Worm (Caenorhabditis elegans): ENCODE results near the gene fbxb-62.

DNA sequence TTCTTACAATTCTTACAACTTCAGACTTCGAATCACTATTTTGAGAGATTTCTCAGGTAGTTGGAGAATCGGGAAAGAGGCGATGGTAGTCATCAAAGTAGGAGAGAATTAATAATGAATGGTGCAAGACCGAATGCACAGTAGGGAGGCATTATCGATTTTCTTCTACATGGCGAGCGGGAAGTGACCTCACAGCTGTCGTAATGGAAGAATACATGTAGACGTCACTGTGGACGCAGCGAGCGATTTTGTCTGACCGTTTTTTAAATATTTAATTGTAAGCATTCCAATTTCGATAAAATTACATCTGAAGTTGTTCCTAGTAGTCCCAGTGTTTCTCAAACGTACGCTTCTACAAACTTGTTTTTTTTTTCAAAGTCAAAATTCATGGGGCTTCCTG lies 7.8 kb upstream of the fbxb-62 start, which contains the start of gene F55C9.11:
- no peak for TF ChIP-seq pha-4 (tag; optimal IDR thresholded peaks at IDR 0.05)
- no peak for TF ChIP-seq ama-1 (optimal IDR thresholded peaks at IDR 0.05)
- no peak for TF ChIP-seq nhr-12 (tag; optimal IDR thresholded peaks at IDR 0.05)
- TF ChIP-seq zag-1 (tag; optimal IDR thresholded peaks at IDR 0.05) = no peak
- no peak for TF ChIP-seq mdl-1 (tag; optimal IDR thresholded peaks at IDR 0.05)
- TF ChIP-seq nhr-67 (tag; optimal IDR thresholded peaks at IDR 0.05) = no peak
- no peak for TF ChIP-seq elt-1 (tag; optimal IDR thresholded peaks at IDR 0.05)
- TF ChIP-seq tbx-2 (tag; optimal IDR thresholded peaks at IDR 0.05) = no peak
- TF ChIP-seq fos-1 (tag; optimal IDR thresholded peaks at IDR 0.05) = no peak
- TF ChIP-seq ztf-4 (tag; optimal IDR thresholded peaks at IDR 0.05) = no peak
- no peak for TF ChIP-seq fkh-10 (GFP tag; optimal IDR thresholded peaks at IDR 0.05)
